Worm (Caenorhabditis elegans) whole organism, L4 larva: ENCODE measurements around the gene tag-244.

Source experiments
- F37D6.2 ChIP-seq: sonication (generic microtip); optimal IDR thresholded peaks from 2 replicates; lab custom pipeline; 2016; ENCODE audit warnings: mild to moderate bottlenecking, missing genetic modification characterization, missing compliant biosample characterization
- R02D3.7 ChIP-seq: fragments of 150-350 bp; sonication (generic microtip); optimal IDR thresholded peaks from 3 replicates; lab custom pipeline; 2014; ENCODE audit warnings: missing biosample characterization, missing genetic modification characterization
- Y5F2A.4 ChIP-seq: fragments of 200-800 bp; sonication (Bioruptor generic); optimal IDR thresholded peaks from 2 replicates; lab custom pipeline; 2018; ENCODE audit warnings: mild to moderate bottlenecking, missing genetic modification characterization, missing compliant biosample characterization
- aha-1 ChIP-seq: fragments of 150-350 bp; peaks from one replicate; lab custom pipeline; 2014; ENCODE audit warnings: missing biosample characterization, missing genetic modification characterization
- ama-1 ChIP-seq: fragments of 150-350 bp; optimal IDR thresholded peaks from 2 replicates; lab custom pipeline; 2014; ENCODE audit warnings: inconsistent platforms, mixed read lengths
- ceh-20 ChIP-seq: fragments of 200-800 bp; sonication (Bioruptor generic); IDR thresholded peaks from 2 replicates; pipeline ENCODE4 v1.3.6; 2022; ENCODE audit warnings: missing genetic modification reagents, missing genetic modification characterization, missing compliant biosample characterization
- ceh-62 ChIP-seq: sonication (generic microtip); optimal IDR thresholded peaks from 2 replicates; lab custom pipeline; 2017; ENCODE audit warnings: missing biosample characterization, missing genetic modification characterization
- cey-2 ChIP-seq: sonication (generic microtip); optimal IDR thresholded peaks from 3 replicates; lab custom pipeline; 2017; ENCODE audit warnings: missing genetic modification characterization, mild to moderate bottlenecking, missing compliant biosample characterization, antibody characterized with exemption, borderline replicate concordance; ENCODE audit not compliant: insufficient read depth
- ctbp-1 ChIP-seq: fragments of 200-800 bp; sonication (Bioruptor generic); IDR thresholded peaks from 2 replicates; pipeline ENCODE4 v1.3.6; 2022; ENCODE audit warnings: missing genetic modification reagents, missing genetic modification characterization, missing compliant biosample characterization
- daf-8 ChIP-seq: fragments of 200-800 bp; sonication (Bioruptor generic); IDR thresholded peaks from 2 replicates; pipeline ENCODE4 v1.3.6; 2022; ENCODE audit warnings: missing genetic modification characterization, missing compliant biosample characterization
- egl-27 ChIP-seq: sonication (generic microtip); optimal IDR thresholded peaks from 3 replicates; lab custom pipeline; 2017; ENCODE audit warnings: missing biosample characterization, missing genetic modification reagents, missing genetic modification characterization
- egl-43 ChIP-seq: fragments of 200-800 bp; sonication (Bioruptor generic); IDR thresholded peaks from 2 replicates; pipeline ENCODE4 v1.3.6; 2022; ENCODE audit warnings: missing genetic modification reagents, missing genetic modification characterization, missing compliant biosample characterization
- fos-1 ChIP-seq: fragments of 150-350 bp; optimal IDR thresholded peaks from 2 replicates; lab custom pipeline; 2014; ENCODE audit warnings: missing biosample characterization, missing genetic modification characterization
- jun-1 ChIP-seq: fragments of 150-350 bp; optimal IDR thresholded peaks from 2 replicates; lab custom pipeline; 2014; ENCODE audit warnings: missing biosample characterization, missing genetic modification reagents, missing genetic modification characterization
- lin-1 ChIP-seq: fragments of 200-800 bp; sonication (Bioruptor generic); IDR thresholded peaks from 2 replicates; pipeline ENCODE4 v1.3.6; 2022; ENCODE audit warnings: missing genetic modification reagents, missing genetic modification characterization, missing compliant biosample characterization
- madf-5 ChIP-seq, 2 experiments: fragments of 200-800 bp; sonication (Bioruptor generic); IDR thresholded peaks; 2 replicates each; pipeline ENCODE4 v1.3.6; 2022; ENCODE audit warnings: missing compliant biosample characterization in 2 of 2, missing genetic modification characterization in 2 of 2
- mes-2 ChIP-seq: sonication (generic microtip); optimal IDR thresholded peaks from 2 replicates; lab custom pipeline; 2016; ENCODE audit warnings: missing genotype, mild to moderate bottlenecking, missing genetic modification characterization, missing compliant biosample characterization; ENCODE audit not compliant: poor library complexity, severe bottlenecking
- mxl-3 ChIP-seq: fragments of 200-800 bp; sonication (Bioruptor generic); optimal IDR thresholded peaks from 2 replicates; lab custom pipeline; 2018; ENCODE audit warnings: mild to moderate bottlenecking, missing genetic modification characterization, missing compliant biosample characterization
- nhr-11 ChIP-seq: fragments of 150-350 bp; optimal IDR thresholded peaks from 2 replicates; lab custom pipeline; 2014; ENCODE audit warnings: missing biosample characterization, missing genetic modification characterization
- nhr-111 ChIP-seq: fragments of 200-800 bp; sonication (Bioruptor generic); optimal IDR thresholded peaks from 2 replicates; lab custom pipeline; 2018; ENCODE audit warnings: mild to moderate bottlenecking, missing genetic modification characterization, missing compliant biosample characterization
- nhr-25 ChIP-seq: sonication (generic microtip); optimal IDR thresholded peaks from 2 replicates; lab custom pipeline; 2017; ENCODE audit warnings: missing genetic modification characterization, mild to moderate bottlenecking, missing compliant biosample characterization, antibody characterized with exemption, moderate library complexity, borderline replicate concordance; ENCODE audit not compliant: insufficient read depth
- pha-4 ChIP-seq, 2 experiments: fragments of 150-350 bp in 1 of 2; fragments of 200-800 bp in 1 of 2; sonication (Bioruptor generic) in 1 of 2; IDR thresholded peaks in 1 of 2; optimal IDR thresholded peaks in 1 of 2; 2 replicates each; pipeline versions ENCODE4 v1.3.6 to Lab custom; 2014 to 2022; ENCODE audit warnings: missing genetic modification characterization in 2 of 2, missing genetic modification reagents in 2 of 2, missing biosample characterization in 1 of 2, missing compliant biosample characterization in 1 of 2
- pqm-1 ChIP-seq: sonication (generic microtip); optimal IDR thresholded peaks from 2 replicates; lab custom pipeline; 2017; ENCODE audit warnings: missing biosample characterization, missing genetic modification characterization
- rbr-2 ChIP-seq: sonication (generic microtip); optimal IDR thresholded peaks from 2 replicates; lab custom pipeline; 2016; ENCODE audit warnings: missing genotype, missing genetic modification characterization, missing compliant biosample characterization
- sdz-12 ChIP-seq: fragments of 200-800 bp; sonication (Bioruptor generic); optimal IDR thresholded peaks from 2 replicates; lab custom pipeline; 2018; ENCODE audit warnings: mild to moderate bottlenecking, missing genetic modification characterization, missing compliant biosample characterization
- set-16 ChIP-seq: fragments of 200-800 bp; sonication (Bioruptor generic); IDR thresholded peaks from 2 replicates; pipeline ENCODE4 v1.3.6; 2022; ENCODE audit warnings: missing genetic modification reagents, missing genetic modification characterization, missing compliant biosample characterization
- snpc-1.2 ChIP-seq: fragments of 200-800 bp; sonication (Bioruptor generic); IDR thresholded peaks from 2 replicates; pipeline ENCODE4 v1.3.6; 2022; ENCODE audit warnings: missing genetic modification reagents, missing genetic modification characterization, missing compliant biosample characterization
- spr-3 ChIP-seq: fragments of 200-800 bp; sonication (Bioruptor generic); optimal IDR thresholded peaks from 2 replicates; lab custom pipeline; 2018; ENCODE audit warnings: mild to moderate bottlenecking, missing genetic modification characterization, missing compliant biosample characterization
- tra-1 ChIP-seq: fragments of 200-800 bp; sonication (Bioruptor generic); IDR thresholded peaks from 2 replicates; pipeline ENCODE4 v1.3.6; 2022; ENCODE audit warnings: missing genetic modification reagents, missing genetic modification characterization, missing compliant biosample characterization
- vab-7 ChIP-seq: fragments of 200-800 bp; sonication (Bioruptor generic); IDR thresholded peaks from 2 replicates; pipeline ENCODE4 v1.3.6; 2022; ENCODE audit warnings: missing genetic modification reagents, missing genetic modification characterization, missing compliant biosample characterization
- ztf-11 ChIP-seq: fragments of 150-350 bp; optimal IDR thresholded peaks from 2 replicates; lab custom pipeline; 2014; ENCODE audit warnings: missing biosample characterization, missing genetic modification characterization

Gene tag-244

ce11 chrIV:1548457-1548861, 2.2 kb upstream of the tag-244 start, which contains the start of gene col-107 (continued):
- TF ChIP-seq Y5F2A.4 (GFP tag; lab: Kevin White, UChicago) (no peak), ztf-11 (tag; lab: Kevin White, UChicago) (no peak), pqm-1 (tag; lab: Kevin White, UChicago) (no peak), vab-7 (GFP tag; lab: Robert Waterston, UW) (no peak), F37D6.2 (no peak), ctbp-1 (GFP tag; lab: Robert Waterston, UW) (no peak), ceh-20 (GFP tag; lab: Robert Waterston, UW) (no peak), fos-1 (tag; lab: Kevin White, UChicago) (no peak), egl-27 (tag; lab: Kevin White, UChicago) (no peak)

- no peak for TF ChIP-seq spr-3 (GFP tag; lab: Kevin White, UChicago)
- peak; percentile 5 for TF ChIP-seq mes-2 (tag; lab: Kevin White, UChicago)
- TF ChIP-seq pha-4 (GFP tag; IDR thresholded peaks at IDR 0.05; lab: Robert Waterston, UW) = peak; percentile 83; the same call in 1 of the 2 replicates
- TF ChIP-seq pha-4 (tag; optimal IDR thresholded peaks at IDR 0.05; lab: Kevin White, UChicago) = no peak
- peak; percentile 9 for TF ChIP-seq nhr-111 (GFP tag; lab: Kevin White, UChicago)
- peak; percentile 9 for TF ChIP-seq mxl-3
- no peak for TF ChIP-seq R02D3.7 (tag; lab: Kevin White, UChicago)
- TF ChIP-seq nhr-25 (tag; lab: Kevin White, UChicago) = no peak
- peak; percentile 50; the same call in 1 of the 2 replicates for TF ChIP-seq egl-43 (GFP tag; lab: Robert Waterston, UW)
- TF ChIP-seq tra-1 (GFP tag; lab: Robert Waterston, UW) = 0 out of 2 replicates have a peak, but pooled peaks have one; percentile 17
- TF ChIP-seq daf-8 (GFP tag; lab: Robert Waterston, UW) = no peak
- peak in 1 of 2 experiments; percentile 100; a peak in 2 of 4 replicates for TF ChIP-seq madf-5 (GFP tag; IDR thresholded peaks at IDR 0.05; lab: Robert Waterston, UW)
- TF ChIP-seq jun-1 (tag; lab: Kevin White, UChicago) = no peak
- TF ChIP-seq ceh-62 = no peak
- TF ChIP-seq nhr-11 (tag; lab: Kevin White, UChicago) = no peak
- TF ChIP-seq rbr-2 = peak; percentile 41
- peak; percentile 99 for TF ChIP-seq set-16 (GFP tag; lab: Robert Waterston, UW)
- peak; percentile 85 for TF ChIP-seq ama-1 (lab: Kevin White, UChicago)
- TF ChIP-seq aha-1 = peak; percentile 84
- TF ChIP-seq, all 104 proteins: peak for 11
These were observed 1.3 kb upstream of the tag-244 start for ce11 chrIV:1549095-1550093.

DNA sequence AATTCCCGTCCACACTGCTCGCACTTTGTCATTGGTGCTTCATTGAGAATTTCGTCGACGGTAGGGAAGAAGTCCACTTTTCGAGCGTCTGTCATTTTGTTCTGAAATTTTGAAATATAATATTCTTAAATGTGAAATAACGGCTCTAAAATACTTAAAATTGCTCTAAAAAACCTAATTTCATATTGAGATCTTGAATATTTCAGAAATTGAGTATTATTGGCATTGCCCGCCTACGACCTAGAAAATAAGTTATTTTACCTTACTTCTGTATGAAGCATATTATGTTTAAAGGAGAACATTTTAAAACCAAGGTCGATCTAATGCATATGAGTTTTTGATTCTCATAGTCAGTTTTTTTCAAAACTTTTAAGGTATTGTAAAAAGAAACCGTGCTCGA, 547 bp upstream of the tag-244 start, which contains the start of gene C34H4.5:
Gene C34H4.5 (minus strand): TSS at position 101 of the 400 bp plus-strand sequence.
- TF ChIP-seq cey-2 (tag; lab: Kevin White, UChicago) (no peak), lin-1 (GFP tag; lab: Robert Waterston, UW) (no peak), sdz-12 (GFP tag; lab: Kevin White, UChicago) (no peak), snpc-1.2 (GFP tag; lab: Robert Waterston, UW) (no peak)
